Worm (Caenorhabditis elegans): ENCODE data around the gene his-31.

- TF ChIP-seq ceh-82 (tag; optimal IDR thresholded peaks at IDR 0.05) = no peak
- no peak for TF ChIP-seq ceh-44 (GFP tag; IDR thresholded peaks at IDR 0.05)
- no peak for TF ChIP-seq D1046.2 (GFP tag; IDR thresholded peaks at IDR 0.05)
- no peak for TF ChIP-seq daf-8 (GFP tag; IDR thresholded peaks at IDR 0.05)
- TF ChIP-seq nhr-25 (tag; optimal IDR thresholded peaks at IDR 0.05; ENCODE audit: borderline replicate concordance, insufficient read depth) = no peak
Measured at ce11 chrIV:8297192-8297591, 36.6 kb downstream of the his-31 start, which contains the start of gene nprl-3.

Measured in whole organism, L4 larva.